Fruit fly (Drosophila melanogaster) whole organism, prepupa: ENCODE data around the gene GstD1.
A peak's percentile ranks its signal among the peaks of the same experiment; 100 is the strongest.

ENCODE experiments used
- Blimp-1 ChIP-seq: fragments of 200-800 bp; sonication (Bioruptor generic); optimal IDR thresholded peaks from 3 replicates; lab custom pipeline; 2017; ENCODE audit warnings: missing biosample characterization, missing genetic modification characterization, mild to moderate bottlenecking, moderate library complexity, missing genetic modification reagents
- CG10631 ChIP-seq: fragments of 200-800 bp; sonication (Bioruptor generic); optimal IDR thresholded peaks from 2 replicates; lab custom pipeline; 2016; ENCODE audit warnings: missing biosample characterization, missing genetic modification characterization
- CG11294 ChIP-seq: fragments of 200-800 bp; sonication (Bioruptor generic); IDR thresholded peaks from 2 replicates; pipeline ENCODE4 v1.3.6; 2022; ENCODE audit warnings: missing biosample characterization, missing genetic modification characterization
- CG11902 ChIP-seq: fragments of 200-800 bp; sonication (Bioruptor generic); optimal IDR thresholded peaks from 3 replicates; lab custom pipeline; 2016; ENCODE audit warnings: missing biosample characterization, missing genetic modification characterization
- CG15336 ChIP-seq: fragments of 200-800 bp; sonication (Bioruptor generic); IDR thresholded peaks from 2 replicates; pipeline ENCODE4 v1.3.6; 2022; ENCODE audit warnings: missing biosample characterization, missing genetic modification characterization
- CG1621 ChIP-seq: fragments of 200-800 bp; sonication (Bioruptor generic); optimal IDR thresholded peaks from 3 replicates; lab custom pipeline; 2018; ENCODE audit warnings: missing biosample characterization, mild to moderate bottlenecking, missing genetic modification characterization
- CG3032 ChIP-seq: fragments of 200-800 bp; optimal IDR thresholded peaks from 2 replicates; lab custom pipeline; 2019; ENCODE audit warnings: missing biosample characterization, mild to moderate bottlenecking, missing genetic modification characterization, moderate library complexity
- CG31627 ChIP-seq: fragments of 200-800 bp; sonication (Bioruptor generic); optimal IDR thresholded peaks from 3 replicates; lab custom pipeline; 2016; ENCODE audit warnings: missing biosample characterization, missing genetic modification characterization
- CG34406 ChIP-seq: fragments of 200-800 bp; sonication (Bioruptor generic); optimal IDR thresholded peaks from 3 replicates; lab custom pipeline; 2016; ENCODE audit warnings: missing biosample characterization, missing genetic modification characterization
- CG3919 ChIP-seq: fragments of 200-800 bp; sonication (Bioruptor generic); optimal IDR thresholded peaks from 3 replicates; lab custom pipeline; 2016; ENCODE audit warnings: missing biosample characterization, missing genetic modification characterization
- CG4318 ChIP-seq: fragments of 200-800 bp; sonication (Bioruptor generic); optimal IDR thresholded peaks from 3 replicates; lab custom pipeline; 2017; ENCODE audit warnings: missing biosample characterization, mild to moderate bottlenecking, missing genetic modification characterization
- CG6163 ChIP-seq: fragments of 200-800 bp; sonication (Bioruptor generic); IDR thresholded peaks from 3 replicates; pipeline ENCODE4 v1.3.6; 2022; ENCODE audit warnings: missing biosample characterization, missing genetic modification characterization
- CG6276 ChIP-seq: fragments of 200-800 bp; sonication (Bioruptor generic); optimal IDR thresholded peaks from 2 replicates; lab custom pipeline; 2017; ENCODE audit warnings: missing biosample characterization, mild to moderate bottlenecking, missing genetic modification characterization
- CG6808 ChIP-seq: fragments of 200-800 bp; sonication (Bioruptor generic); optimal IDR thresholded peaks from 3 replicates; lab custom pipeline; 2017; ENCODE audit warnings: missing biosample characterization, missing genetic modification characterization, mild to moderate bottlenecking, moderate library complexity, missing genetic modification reagents
- CG7368 ChIP-seq: fragments of 200-800 bp; sonication (Bioruptor generic); optimal IDR thresholded peaks from 3 replicates; lab custom pipeline; 2016; ENCODE audit warnings: missing biosample characterization, missing genetic modification characterization
- CG8119 ChIP-seq: fragments of 200-800 bp; sonication (Bioruptor generic); IDR thresholded peaks from 3 replicates; pipeline ENCODE4 v1.3.6; 2022; ENCODE audit warnings: missing biosample characterization, missing genetic modification characterization
- CG8319 ChIP-seq: fragments of 200-800 bp; sonication (Bioruptor generic); optimal IDR thresholded peaks from 3 replicates; lab custom pipeline; 2016; ENCODE audit warnings: missing biosample characterization, missing genetic modification characterization
- CG8632 ChIP-seq: fragments of 200-800 bp; sonication (Bioruptor generic); optimal IDR thresholded peaks from 3 replicates; lab custom pipeline; 2016; ENCODE audit warnings: missing biosample characterization, missing genetic modification characterization
- Eip75B ChIP-seq: fragments of 200-800 bp; sonication (Bioruptor generic); optimal IDR thresholded peaks from 3 replicates; lab custom pipeline; 2016; ENCODE audit warnings: missing biosample characterization, missing genetic modification characterization
- Eip78C ChIP-seq: fragments of 200-800 bp; sonication (Bioruptor generic); peaks from one replicate; lab custom pipeline; 2016; ENCODE audit warnings: missing biosample characterization, missing genetic modification characterization
- Eip93F ChIP-seq: fragments of 200-800 bp; sonication (Bioruptor generic); optimal IDR thresholded peaks from 2 replicates; lab custom pipeline; 2016; ENCODE audit warnings: missing biosample characterization, mild to moderate bottlenecking, missing genetic modification characterization
- Ets21C ChIP-seq: fragments of 200-800 bp; sonication (Bioruptor generic); optimal IDR thresholded peaks from 3 replicates; lab custom pipeline; 2016; ENCODE audit warnings: missing biosample characterization, missing genetic modification characterization
- Ets96B ChIP-seq: fragments of 200-800 bp; optimal IDR thresholded peaks from 2 replicates; lab custom pipeline; 2019; ENCODE audit warnings: missing biosample characterization, mild to moderate bottlenecking, missing genetic modification characterization, moderate library complexity
- Gug ChIP-seq: fragments of 200-800 bp; sonication (Bioruptor generic); IDR thresholded peaks from 2 replicates; pipeline ENCODE4 v1.3.6; 2022; ENCODE audit warnings: missing biosample characterization, missing genetic modification characterization
- Hr38 ChIP-seq: sonication (Bioruptor generic); optimal IDR thresholded peaks from 2 replicates; lab custom pipeline; 2016; ENCODE audit warnings: missing biosample characterization, missing genetic modification characterization
- Hr39 ChIP-seq: fragments of 200-800 bp; sonication (Bioruptor generic); optimal IDR thresholded peaks from 2 replicates; lab custom pipeline; 2016; ENCODE audit warnings: missing biosample characterization, missing genetic modification characterization
- Lpt ChIP-seq: fragments of 200-800 bp; sonication (Bioruptor generic); optimal IDR thresholded peaks from 3 replicates; lab custom pipeline; 2016; ENCODE audit warnings: missing biosample characterization, missing genetic modification characterization
- Met ChIP-seq: fragments of 200-800 bp; sonication (Bioruptor generic); optimal IDR thresholded peaks from 3 replicates; lab custom pipeline; 2016; ENCODE audit warnings: missing biosample characterization, missing genetic modification characterization
- OdsH ChIP-seq: fragments of 200-800 bp; sonication (Bioruptor generic); optimal IDR thresholded peaks from 3 replicates; lab custom pipeline; 2016; ENCODE audit warnings: missing biosample characterization, missing genetic modification characterization
- Sox102F ChIP-seq: fragments of 200-800 bp; sonication (Bioruptor generic); optimal IDR thresholded peaks from 2 replicates; lab custom pipeline; 2016; ENCODE audit warnings: missing biosample characterization, mild to moderate bottlenecking, missing genetic modification characterization
- Sox14 ChIP-seq: fragments of 200-800 bp; sonication (Bioruptor generic); optimal IDR thresholded peaks from 3 replicates; lab custom pipeline; 2016; ENCODE audit warnings: missing biosample characterization, missing genetic modification characterization
- Sox15 ChIP-seq: fragments of 200-800 bp; sonication (Bioruptor generic); optimal IDR thresholded peaks from 3 replicates; lab custom pipeline; 2016; ENCODE audit warnings: missing biosample characterization, missing genetic modification characterization
- achi ChIP-seq: fragments of 200-800 bp; sonication (Bioruptor generic); optimal IDR thresholded peaks from 3 replicates; lab custom pipeline; 2016; ENCODE audit warnings: missing biosample characterization, missing genetic modification characterization
- acj6 ChIP-seq: fragments of 200-800 bp; sonication (Bioruptor generic); optimal IDR thresholded peaks from 3 replicates; lab custom pipeline; 2016; ENCODE audit warnings: missing biosample characterization, missing genetic modification characterization
- cyc ChIP-seq: fragments of 200-800 bp; sonication (Bioruptor generic); optimal IDR thresholded peaks from 3 replicates; lab custom pipeline; 2016; ENCODE audit warnings: missing biosample characterization, missing genetic modification characterization
- dsx ChIP-seq: fragments of 200-800 bp; optimal IDR thresholded peaks from 3 replicates; lab custom pipeline; 2019; ENCODE audit warnings: missing biosample characterization, mild to moderate bottlenecking, missing genetic modification characterization, moderate library complexity; ENCODE audit not compliant: poor library complexity, severe bottlenecking
- eg ChIP-seq: fragments of 200-800 bp; sonication (Bioruptor generic); IDR thresholded peaks from 3 replicates; pipeline ENCODE4 v1.3.6; 2022; ENCODE audit warnings: missing biosample characterization, missing genetic modification characterization
- esn ChIP-seq: fragments of 200-800 bp; sonication (Bioruptor generic); optimal IDR thresholded peaks from 2 replicates; lab custom pipeline; 2016; ENCODE audit warnings: missing biosample characterization, mild to moderate bottlenecking, missing genetic modification characterization, moderate library complexity
- fd59A ChIP-seq: fragments of 200-800 bp; sonication (Bioruptor generic); optimal IDR thresholded peaks from 2 replicates; lab custom pipeline; 2017; ENCODE audit warnings: missing biosample characterization, mild to moderate bottlenecking, missing genetic modification characterization, missing genetic modification reagents
- fd85E ChIP-seq: fragments of 200-800 bp; sonication (Bioruptor generic); optimal IDR thresholded peaks from 3 replicates; lab custom pipeline; 2016; ENCODE audit warnings: missing biosample characterization, missing genetic modification characterization
- fkh ChIP-seq: fragments of 200-800 bp; sonication (Bioruptor generic); optimal IDR thresholded peaks from 3 replicates; lab custom pipeline; 2017; ENCODE audit warnings: missing biosample characterization, mild to moderate bottlenecking, missing genetic modification characterization, moderate library complexity
- lz ChIP-seq: fragments of 200-800 bp; sonication (Bioruptor generic); optimal IDR thresholded peaks from 3 replicates; lab custom pipeline; 2016; ENCODE audit warnings: missing biosample characterization, missing genetic modification characterization
- net ChIP-seq: fragments of 200-800 bp; sonication (Bioruptor generic); optimal IDR thresholded peaks from 3 replicates; lab custom pipeline; 2016; ENCODE audit warnings: missing biosample characterization, missing genetic modification characterization
- pdm3 ChIP-seq: fragments of 200-800 bp; sonication (Bioruptor generic); optimal IDR thresholded peaks from 3 replicates; lab custom pipeline; 2016; ENCODE audit warnings: missing biosample characterization, missing genetic modification characterization
- salr ChIP-seq, 2 experiments: fragments of 200-800 bp; sonication (Bioruptor generic); optimal IDR thresholded peaks; 3 replicates each; lab custom pipeline; 2016 to 2018; ENCODE audit warnings: missing biosample characterization in 2 of 2, missing genetic modification characterization in 2 of 2, mild to moderate bottlenecking in 1 of 2
- spab ChIP-seq: fragments of 200-800 bp; sonication (Bioruptor generic); optimal IDR thresholded peaks from 2 replicates; lab custom pipeline; 2017; ENCODE audit warnings: missing biosample characterization, mild to moderate bottlenecking, missing genetic modification characterization, missing genetic modification reagents
- svp ChIP-seq: fragments of 200-800 bp; sonication (Bioruptor generic); peaks from one replicate; lab custom pipeline; 2016; ENCODE audit warnings: missing biosample characterization, missing genetic modification characterization
- topi ChIP-seq: fragments of 200-800 bp; sonication (Bioruptor generic); optimal IDR thresholded peaks from 3 replicates; lab custom pipeline; 2016; ENCODE audit warnings: missing biosample characterization, missing genetic modification characterization
- vri ChIP-seq: fragments of 200-800 bp; sonication (Bioruptor generic); optimal IDR thresholded peaks from 3 replicates; lab custom pipeline; 2016; ENCODE audit warnings: missing biosample characterization, mild to moderate bottlenecking, missing genetic modification characterization

The GstD1 gene

dm6 chr3R:12405134-12405533 lies 36.1 kb upstream of the GstD1 start:
- no peak for TF ChIP-seq CG6163 (GFP tag; lab: Robert Waterston, UW)
- TF ChIP-seq Eip93F (GFP tag; lab: Kevin White, UChicago) = peak; percentile 26
- no peak for TF ChIP-seq CG4318 (GFP tag; lab: Kevin White, UChicago)
- TF ChIP-seq fd59A = no peak
- TF ChIP-seq pdm3 (GFP tag; lab: Kevin White, UChicago) = no peak
- TF ChIP-seq vri = peak; percentile 18

DNA sequence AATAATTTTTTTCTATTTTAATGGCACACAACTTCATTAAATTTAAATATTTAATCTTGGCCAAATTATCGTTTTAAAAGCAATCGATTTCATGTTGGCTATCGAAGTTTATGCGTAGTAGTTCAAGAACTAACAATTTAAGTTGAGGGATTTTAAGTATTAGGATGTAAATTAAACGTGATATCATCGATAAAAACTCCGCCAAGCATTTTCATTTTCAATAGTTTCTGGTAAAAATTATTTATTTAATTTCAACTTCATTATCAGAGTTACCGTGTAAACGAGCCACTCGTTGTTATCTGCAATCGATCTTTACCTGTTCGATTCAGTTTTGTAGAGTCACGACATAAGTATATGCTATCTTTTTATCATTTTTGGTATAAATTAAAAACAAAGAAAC lies 33.9 kb upstream of the GstD1 start:
- TF ChIP-seq esn (GFP tag; lab: Kevin White, UChicago) = peak; percentile 98
- TF ChIP-seq Gug (GFP tag; lab: Robert Waterston, UW) = peak; percentile 85
- TF ChIP-seq CG6808 (GFP tag; lab: Kevin White, UChicago) = peak; percentile 95
- TF ChIP-seq CG15336 = peak; percentile 95
- TF ChIP-seq CG6163 (GFP tag; lab: Robert Waterston, UW) = peak; percentile 100
- peak in 1 of 2 experiments; percentile 94 for TF ChIP-seq salr (GFP tag; optimal IDR thresholded peaks at IDR 0.05; lab: Kevin White, UChicago)
- no peak for TF ChIP-seq Hr38 (GFP tag; lab: Kevin White, UChicago)
- TF ChIP-seq Blimp-1 = peak; percentile 93
- TF ChIP-seq Ets96B = peak; percentile 98
- TF ChIP-seq CG7368 = peak; percentile 98
- peak; percentile 98 for TF ChIP-seq spab (GFP tag; lab: Kevin White, UChicago)
- peak; percentile 98 for TF ChIP-seq Sox102F (GFP tag; lab: Kevin White, UChicago)
- peak; percentile 91 for TF ChIP-seq fd59A
- peak; percentile 96 for TF ChIP-seq Eip93F (GFP tag; lab: Kevin White, UChicago)
- TF ChIP-seq Lpt (GFP tag; lab: Kevin White, UChicago) = peak; percentile 81
- TF ChIP-seq vri = peak; percentile 95
- TF ChIP-seq CG6276 = peak; percentile 94
- TF ChIP-seq cyc (GFP tag; lab: Kevin White, UChicago) = peak; percentile 99
- TF ChIP-seq CG11294 = peak; percentile 75
- peak; percentile 98 for TF ChIP-seq CG3032 (tag; lab: Kevin White, UChicago)
- peak; percentile 93 for TF ChIP-seq pdm3 (GFP tag; lab: Kevin White, UChicago)
- TF ChIP-seq CG10631 = peak; percentile 91
- peak; percentile 96 for TF ChIP-seq CG31627 (GFP tag; lab: Kevin White, UChicago)
- peak; percentile 94 for TF ChIP-seq Hr39 (GFP tag; lab: Kevin White, UChicago)
- TF ChIP-seq Sox14 (GFP tag; lab: Kevin White, UChicago) = peak; percentile 96
- TF ChIP-seq Ets21C (GFP tag; lab: Kevin White, UChicago) = peak; percentile 92
- TF ChIP-seq acj6 = peak; percentile 93
- TF ChIP-seq CG8119 (GFP tag; lab: Robert Waterston, UW) = peak; percentile 94
- peak; percentile 97 for TF ChIP-seq Met (GFP tag; lab: Kevin White, UChicago)
- TF ChIP-seq topi (GFP tag; lab: Kevin White, UChicago) = peak; percentile 100
- TF ChIP-seq Sox15 (GFP tag; lab: Kevin White, UChicago) = peak; percentile 90
- TF ChIP-seq CG1621 (tag; lab: Kevin White, UChicago) = peak; percentile 94
- peak; percentile 99 for TF ChIP-seq Eip78C (GFP tag; lab: Kevin White, UChicago)
- TF ChIP-seq CG34406 (GFP tag; lab: Kevin White, UChicago) = peak; percentile 97
- TF ChIP-seq achi (GFP tag; lab: Kevin White, UChicago) = peak; percentile 94
- peak; percentile 94 for TF ChIP-seq CG8319 (GFP tag; lab: Kevin White, UChicago)
- TF ChIP-seq fd85E (GFP tag; lab: Kevin White, UChicago) = peak; percentile 97
- peak; percentile 95 for TF ChIP-seq Eip75B (GFP tag; lab: Kevin White, UChicago)
- peak; percentile 98 for TF ChIP-seq dsx (GFP tag; lab: Kevin White, UChicago)
- peak; percentile 88 for TF ChIP-seq CG4318 (GFP tag; lab: Kevin White, UChicago)
- peak; percentile 73 for TF ChIP-seq fkh (GFP tag; lab: Kevin White, UChicago)
- peak; percentile 98 for TF ChIP-seq eg (GFP tag; lab: Robert Waterston, UW)
- TF ChIP-seq svp = peak; percentile 99
- TF ChIP-seq lz = peak; percentile 97
- TF ChIP-seq CG8632 (GFP tag; lab: Kevin White, UChicago) = peak; percentile 97
- TF ChIP-seq CG3919 (GFP tag; lab: Kevin White, UChicago) = peak; percentile 100
- TF ChIP-seq CG11902 (GFP tag; lab: Kevin White, UChicago) = peak; percentile 96
- peak; percentile 94 for TF ChIP-seq net (GFP tag; lab: Kevin White, UChicago)
- peak; percentile 95 for TF ChIP-seq OdsH (GFP tag; lab: Kevin White, UChicago)
